Worm (Caenorhabditis elegans) whole organism, L1 larva: ENCODE results near the gene rps-1.

Source experiments
- C04F5.9 ChIP-seq: sonication (generic microtip); optimal IDR thresholded peaks from 2 replicates; lab custom pipeline; 2016; ENCODE audit warnings: missing genetic modification characterization, missing compliant biosample characterization
- ceh-82 ChIP-seq, 3 experiments: fragments of 150-350 bp in 1 of 3; sonication (generic microtip) in 2 of 3; optimal IDR thresholded peaks; 2 replicates each; lab custom pipeline; 2014 to 2017; ENCODE audit warnings: missing biosample characterization in 3 of 3, missing genetic modification characterization in 3 of 3
- dpl-1 ChIP-seq, 3 experiments: fragments of 150-350 bp in 2 of 3; sonication (generic microtip) in 1 of 3; optimal IDR thresholded peaks; 2 replicates each; lab custom pipeline; 2014 to 2017; ENCODE audit warnings: missing biosample characterization in 3 of 3, missing genetic modification characterization in 3 of 3, missing genetic modification reagents in 3 of 3
- elt-2 ChIP-seq: sonication (generic microtip); optimal IDR thresholded peaks from 2 replicates; lab custom pipeline; 2016; ENCODE audit warnings: missing genetic modification characterization, mild to moderate bottlenecking, inconsistent platforms, missing compliant biosample characterization, missing genetic modification reagents
- elt-3 ChIP-seq, 6 experiments: fragments of 150-350 bp in 1 of 6; sonication (generic microtip); optimal IDR thresholded peaks; 2 replicates each; lab custom pipeline; 2017 to 2018; ENCODE audit warnings: missing biosample characterization in 6 of 6, missing genetic modification characterization in 6 of 6, inconsistent platforms in 1 of 6
- nhr-12 ChIP-seq: sonication (generic microtip); optimal IDR thresholded peaks from 2 replicates; lab custom pipeline; 2017; ENCODE audit warnings: missing biosample characterization, missing genetic modification characterization
- tbx-2 ChIP-seq: sonication (generic microtip); optimal IDR thresholded peaks from 2 replicates; lab custom pipeline; 2016; ENCODE audit warnings: missing genetic modification characterization, missing compliant biosample characterization

DNA sequence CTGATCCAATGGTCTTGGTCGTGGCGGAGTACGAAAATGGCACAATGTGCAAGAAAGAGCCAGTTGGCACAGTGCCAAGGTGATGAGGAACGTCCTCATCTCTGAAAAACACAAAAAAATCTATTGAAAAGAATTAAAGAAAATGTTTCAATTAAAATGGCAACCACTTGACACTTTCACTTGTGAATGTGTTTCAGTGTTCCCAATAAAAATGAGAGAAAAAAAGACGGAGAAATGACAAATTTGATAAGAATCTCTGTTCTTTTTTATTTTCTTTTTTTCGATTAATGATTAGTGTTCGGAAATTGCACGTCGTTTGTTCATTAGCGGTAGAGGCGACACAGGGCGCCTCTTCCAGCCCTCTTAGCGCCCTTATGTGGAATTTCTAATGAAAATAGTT is 8.4 kb upstream of the rps-1 start, which contains the start of gene ndg-4:
- TF ChIP-seq elt-2 (tag; lab: Kevin White, UChicago) (no peak), nhr-12 (no peak), tbx-2 (tag; lab: Kevin White, UChicago) (no peak), dpl-1 (GFP tag; optimal IDR thresholded peaks at IDR 0.05; lab: Kevin White, UChicago) (no peak), elt-3 (tag; optimal IDR thresholded peaks at IDR 0.05; lab: Kevin White, UChicago) (no peak), C04F5.9 (tag; lab: Kevin White, UChicago) (no peak), ceh-82 (tag; optimal IDR thresholded peaks at IDR 0.05; lab: Kevin White, UChicago) (no peak)
